Fruit fly (Drosophila melanogaster) whole organism, wandering third instar larva: ENCODE data around the gene FucTA.

Source experiments
- Abd-B ChIP-seq: fragments of >200 bp; optimal IDR thresholded peaks from 2 replicates; lab custom pipeline; 2017; ENCODE audit warnings: missing biosample characterization, missing genetic modification characterization
- CrebA ChIP-seq: fragments of 200-800 bp; sonication (Bioruptor generic); optimal IDR thresholded peaks from 2 replicates; lab custom pipeline; 2016; ENCODE audit warnings: missing biosample characterization, mild to moderate bottlenecking, missing genetic modification characterization, borderline replicate concordance
- Dfd ChIP-seq: fragments of >200 bp; optimal IDR thresholded peaks from 2 replicates; lab custom pipeline; 2017; ENCODE audit warnings: missing biosample characterization, missing genetic modification characterization
- Dif ChIP-seq: fragments of 200-275, 200-300 bp; sonication (Bioruptor generic); optimal IDR thresholded peaks from 2 replicates; lab custom pipeline; 2018; ENCODE audit warnings: missing biosample characterization, missing genetic modification characterization; ENCODE audit not compliant: partially characterized antibody
- GATAd ChIP-seq: sonication (Bioruptor generic); optimal IDR thresholded peaks from 2 replicates; lab custom pipeline; 2016; ENCODE audit warnings: missing biosample characterization, missing genetic modification characterization
- Hr78 ChIP-seq: fragments of >200 bp; optimal IDR thresholded peaks from 2 replicates; lab custom pipeline; 2017; ENCODE audit warnings: missing biosample characterization, missing genetic modification characterization
- Hr83 ChIP-seq: fragments of 200-300 bp; sonication (Bioruptor generic); optimal IDR thresholded peaks from 2 replicates; lab custom pipeline; 2016; ENCODE audit warnings: missing biosample characterization, mild to moderate bottlenecking, missing genetic modification characterization, moderate library complexity; ENCODE audit not compliant: poor library complexity, severe bottlenecking
- Jra ChIP-seq: sonication (Bioruptor generic); optimal IDR thresholded peaks from 2 replicates; lab custom pipeline; 2016; ENCODE audit warnings: missing biosample characterization, missing genetic modification characterization
- Mio ChIP-seq: sonication (Bioruptor generic); optimal IDR thresholded peaks from 2 replicates; lab custom pipeline; 2016; ENCODE audit warnings: missing biosample characterization, missing genetic modification characterization
- Myc ChIP-seq: fragments of >200 bp; optimal IDR thresholded peaks from 2 replicates; lab custom pipeline; 2017
- Rel ChIP-seq, 2 experiments: fragments of 200-800 bp; sonication (Bioruptor generic) in 1 of 2; optimal IDR thresholded peaks; 2 replicates in 1 of 2; 3 replicates in 1 of 2; lab custom pipeline; 2016 to 2019; ENCODE audit warnings: mild to moderate bottlenecking in 2 of 2, missing biosample characterization in 2 of 2, missing genetic modification characterization in 2 of 2, moderate library complexity in 1 of 2
- Sp1 ChIP-seq: fragments of 200-800 bp; sonication (Bioruptor generic); optimal IDR thresholded peaks from 3 replicates; lab custom pipeline; 2019; ENCODE audit warnings: missing biosample characterization, mild to moderate bottlenecking, missing genetic modification characterization, moderate library complexity
- Vsx2 ChIP-seq: fragments of 200-300, 225-300 bp; sonication (Bioruptor generic); optimal IDR thresholded peaks from 2 replicates; lab custom pipeline; 2018; ENCODE audit warnings: missing biosample characterization, missing genetic modification characterization; ENCODE audit not compliant: partially characterized antibody
- brk ChIP-seq: fragments of 200-800 bp; sonication (Bioruptor generic); optimal IDR thresholded peaks from 2 replicates; lab custom pipeline; 2016; ENCODE audit warnings: missing biosample characterization, mild to moderate bottlenecking, missing genetic modification characterization
- dl ChIP-seq, 2 experiments: fragments of 175-275, 200-275 bp in 1 of 2; fragments of 200-275 bp in 1 of 2; sonication (Bioruptor generic); optimal IDR thresholded peaks; lab custom pipeline; 2018; ENCODE audit warnings: mild to moderate bottlenecking in 2 of 2, missing biosample characterization in 2 of 2, missing genetic modification characterization in 2 of 2, moderate library complexity in 2 of 2; ENCODE audit not compliant: partially characterized antibody in 2 of 2, insufficient read depth in 1 of 2
- dmrt93B ChIP-seq: fragments of 200-800 bp; sonication (Bioruptor generic); optimal IDR thresholded peaks from 2 replicates; lab custom pipeline; 2018; ENCODE audit warnings: missing biosample characterization, mild to moderate bottlenecking, missing genetic modification characterization
- dsf ChIP-seq: sonication (Bioruptor generic); optimal IDR thresholded peaks from 2 replicates; lab custom pipeline; 2016; ENCODE audit warnings: missing biosample characterization, missing genetic modification characterization, borderline replicate concordance
- ey ChIP-seq: fragments of 200-800 bp; sonication (Bioruptor generic); optimal IDR thresholded peaks from 2 replicates; lab custom pipeline; 2016; ENCODE audit warnings: missing biosample characterization, missing genetic modification characterization
- foxo ChIP-seq, 2 experiments: fragments of 200-800 bp; sonication (Bioruptor generic); optimal IDR thresholded peaks; 2 replicates in 1 of 2; 3 replicates in 1 of 2; lab custom pipeline; 2016 to 2017; ENCODE audit warnings: missing biosample characterization in 2 of 2, missing genetic modification characterization in 2 of 2
- h ChIP-seq: fragments of 200-800 bp; sonication (Bioruptor generic); optimal IDR thresholded peaks from 3 replicates; lab custom pipeline; 2016; ENCODE audit warnings: missing biosample characterization, mild to moderate bottlenecking, missing genetic modification characterization
- jim ChIP-seq: fragments of 175-275, 200-325 bp; sonication (Bioruptor generic); optimal IDR thresholded peaks from 2 replicates; lab custom pipeline; 2016; ENCODE audit warnings: missing biosample characterization, mild to moderate bottlenecking, missing genetic modification characterization
- lola ChIP-seq: fragments of >200 bp; optimal IDR thresholded peaks from 2 replicates; lab custom pipeline; 2017; ENCODE audit warnings: missing biosample characterization, missing genetic modification characterization
- psq ChIP-seq: fragments of 200-800 bp; sonication (Bioruptor generic); optimal IDR thresholded peaks from 3 replicates; lab custom pipeline; 2017; ENCODE audit warnings: missing biosample characterization, mild to moderate bottlenecking, missing genetic modification characterization, moderate library complexity
- rgr ChIP-seq: fragments of 200-800 bp; sonication (Bioruptor generic); optimal IDR thresholded peaks from 3 replicates; lab custom pipeline; 2016; ENCODE audit warnings: missing biosample characterization, mild to moderate bottlenecking, missing genetic modification characterization
- sv ChIP-seq: fragments of 200-800 bp; sonication (Bioruptor generic); optimal IDR thresholded peaks from 3 replicates; lab custom pipeline; 2016; ENCODE audit warnings: missing biosample characterization, missing genetic modification characterization
- usp ChIP-seq: fragments of >200 bp; optimal IDR thresholded peaks from 2 replicates; lab custom pipeline; 2017; ENCODE audit warnings: missing biosample characterization, missing genetic modification characterization
- woc ChIP-seq: sonication (Bioruptor generic); optimal IDR thresholded peaks from 2 replicates; lab custom pipeline; 2016; ENCODE audit warnings: missing biosample characterization, mild to moderate bottlenecking, missing genetic modification characterization

Gene FucTA

DNA sequence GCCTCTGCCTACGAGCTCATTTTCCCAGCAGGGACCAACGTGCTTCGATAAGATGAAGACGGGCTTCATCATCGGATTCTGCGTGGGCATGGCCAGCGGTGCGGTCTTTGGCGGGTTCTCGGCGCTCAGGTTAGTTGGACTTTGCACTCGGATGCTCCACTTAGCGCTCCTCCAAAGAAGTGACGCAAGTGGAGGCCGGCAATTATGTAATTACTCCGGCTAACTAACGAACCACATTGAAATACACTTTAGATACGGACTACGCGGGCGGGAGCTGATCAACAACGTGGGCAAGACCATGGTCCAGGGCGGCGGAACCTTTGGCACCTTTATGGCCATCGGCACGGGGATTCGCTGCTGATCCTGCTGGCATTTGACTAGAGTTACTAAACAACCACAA lies 15.1 kb downstream of the FucTA start:
- no peak for TF ChIP-seq h (GFP tag; lab: Kevin White, UChicago)
- TF ChIP-seq Sp1 (GFP tag; lab: Kevin White, UChicago): no peak
- no peak for TF ChIP-seq Mio (GFP tag; lab: Kevin White, UChicago)
- TF ChIP-seq brk (GFP tag; lab: Kevin White, UChicago): no peak
- no peak for TF ChIP-seq Dif (GFP tag; lab: Kevin White, UChicago)
- TF ChIP-seq Jra (GFP tag; lab: Kevin White, UChicago): no peak
- no peak for TF ChIP-seq dl (GFP tag; optimal IDR thresholded peaks at IDR 0.05; lab: Kevin White, UChicago; ENCODE audit: insufficient read depth in 1 of 2, partially characterized antibody in 2 of 2)
- TF ChIP-seq foxo (GFP tag; optimal IDR thresholded peaks at IDR 0.05; lab: Kevin White, UChicago): no peak
- TF ChIP-seq CrebA: no peak
- TF ChIP-seq GATAd (GFP tag; lab: Kevin White, UChicago): no peak
- no peak for TF ChIP-seq rgr (GFP tag; lab: Kevin White, UChicago)
- no peak for TF ChIP-seq Hr83 (GFP tag; lab: Kevin White, UChicago)
- TF ChIP-seq lola: no peak
- no peak for TF ChIP-seq ey (GFP tag; lab: Kevin White, UChicago)
- no peak for TF ChIP-seq Myc (lab: Kevin White, UChicago)
- TF ChIP-seq, all 38 proteins: peak for 0

DNA sequence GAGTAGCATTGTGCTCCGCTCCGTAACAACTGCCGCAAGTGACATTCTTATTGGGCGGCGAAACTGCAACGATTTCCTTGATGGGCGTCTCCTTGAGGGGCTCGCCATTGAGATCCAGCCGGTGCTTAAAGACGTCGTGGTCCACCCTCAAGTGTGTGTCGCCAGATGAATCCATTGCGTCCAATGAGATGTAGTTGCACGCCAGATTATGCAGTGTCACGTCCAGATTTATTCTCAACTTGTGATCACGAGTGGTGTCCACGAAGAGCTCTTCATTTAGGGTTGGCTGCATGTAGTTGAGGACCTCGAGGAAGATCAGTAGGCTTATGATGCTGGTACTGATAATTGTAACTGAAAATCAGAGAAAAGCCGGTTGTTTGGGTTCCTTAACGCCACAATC lies 16.1 kb downstream of the FucTA start:
- TF ChIP-seq rgr (GFP tag; lab: Kevin White, UChicago) (no peak), Dif (GFP tag; lab: Kevin White, UChicago) (no peak), Sp1 (GFP tag; lab: Kevin White, UChicago) (no peak), lola (no peak), Jra (GFP tag; lab: Kevin White, UChicago) (no peak), Mio (GFP tag; lab: Kevin White, UChicago) (no peak), sv (no peak), dsf (GFP tag; lab: Kevin White, UChicago) (no peak), brk (GFP tag; lab: Kevin White, UChicago) (no peak), ey (GFP tag; lab: Kevin White, UChicago) (no peak), dl (GFP tag; optimal IDR thresholded peaks at IDR 0.05; lab: Kevin White, UChicago; ENCODE audit: insufficient read depth in 1 of 2, partially characterized antibody in 2 of 2) (no peak), psq (GFP tag; lab: Kevin White, UChicago) (no peak), Dfd (GFP tag; lab: Kevin White, UChicago) (no peak), Rel (GFP tag; optimal IDR thresholded peaks at IDR 0.05; lab: Kevin White, UChicago) (no peak), Rel (tag; optimal IDR thresholded peaks at IDR 0.05; lab: Kevin White, UChicago) (no peak)

- TF ChIP-seq CrebA: no peak
- TF ChIP-seq GATAd (GFP tag; lab: Kevin White, UChicago): no peak
- TF ChIP-seq dmrt93B: no peak
- no peak for TF ChIP-seq rgr (GFP tag; lab: Kevin White, UChicago)
- no peak for TF ChIP-seq lola
- no peak for TF ChIP-seq usp (GFP tag; lab: Kevin White, UChicago)
- TF ChIP-seq Sp1 (GFP tag; lab: Kevin White, UChicago): no peak
Observed at dm6 chr3L:15163414-15163813, 16.5 kb downstream of the FucTA start, which contains the start of gene CG7011. TSS of gene CG7011 (minus strand) at chr3L:15163628.

DNA sequence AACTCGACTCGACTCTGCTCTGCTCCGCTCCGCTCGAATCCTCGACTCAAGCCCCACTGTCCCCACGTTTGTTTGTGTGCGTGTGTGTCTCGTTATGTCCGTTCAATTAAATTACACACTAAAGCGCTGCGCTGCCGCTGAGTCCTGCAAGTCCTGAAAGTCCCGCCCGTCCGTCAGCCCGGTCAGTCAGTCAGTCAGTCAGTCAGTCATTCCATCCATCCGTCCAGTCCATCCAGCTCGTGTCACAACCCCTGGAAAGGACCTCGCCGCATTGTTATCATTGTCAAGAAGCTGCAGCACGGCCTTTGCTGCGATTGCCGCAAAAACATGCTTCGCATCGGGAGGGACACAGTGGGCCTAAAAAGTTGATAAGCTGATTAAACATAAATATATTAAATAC lies 22.1 kb downstream of the FucTA start:
- TF ChIP-seq Hr83 (GFP tag; lab: Kevin White, UChicago): no peak
- TF ChIP-seq Dfd (GFP tag; lab: Kevin White, UChicago): peak; percentile 24
- TF ChIP-seq, all 38 proteins: peak for 1

- TF ChIP-seq h (GFP tag; lab: Kevin White, UChicago): no peak
- TF ChIP-seq Abd-B (GFP tag; lab: Kevin White, UChicago): no peak
- TF ChIP-seq usp (GFP tag; lab: Kevin White, UChicago): no peak
- TF ChIP-seq jim (GFP tag; lab: Kevin White, UChicago): no peak
- TF ChIP-seq Hr78 (GFP tag; lab: Kevin White, UChicago): no peak
- TF ChIP-seq dl (GFP tag; optimal IDR thresholded peaks at IDR 0.05; lab: Kevin White, UChicago; ENCODE audit: insufficient read depth in 1 of 2, partially characterized antibody in 2 of 2): no peak
- TF ChIP-seq sv: no peak
- TF ChIP-seq Sp1 (GFP tag; lab: Kevin White, UChicago): no peak
- TF ChIP-seq woc (GFP tag; lab: Kevin White, UChicago): no peak
- TF ChIP-seq GATAd (GFP tag; lab: Kevin White, UChicago): no peak
- TF ChIP-seq ey (GFP tag; lab: Kevin White, UChicago): no peak
- TF ChIP-seq Vsx2 (GFP tag; lab: Kevin White, UChicago): no peak
Observed at dm6 chr3L:15169795-15170194, 22.9 kb downstream of the FucTA start.
